Worm (Caenorhabditis elegans) whole organism, L4 larva: ENCODE data around the gene glo-4.

ENCODE experiments used
- Y75B8A.6 ChIP-seq: fragments of 200-800 bp; sonication (Bioruptor generic); IDR thresholded peaks from 2 replicates; pipeline ENCODE4 v1.3.6; 2022; ENCODE audit warnings: missing genetic modification reagents, missing genetic modification characterization, missing compliant biosample characterization
- aha-1 ChIP-seq: fragments of 150-350 bp; peaks from one replicate; lab custom pipeline; 2014; ENCODE audit warnings: missing biosample characterization, missing genetic modification characterization
- lin-39 ChIP-seq: fragments of 150-350 bp; optimal IDR thresholded peaks from 2 replicates; lab custom pipeline; 2014; ENCODE audit warnings: missing biosample characterization, missing genetic modification reagents, missing genetic modification characterization
- nhr-237 ChIP-seq: sonication (generic microtip); optimal IDR thresholded peaks from 2 replicates; lab custom pipeline; 2017; ENCODE audit warnings: missing biosample characterization, missing genetic modification characterization
- nhr-28 ChIP-seq: fragments of 150-350 bp; optimal IDR thresholded peaks from 2 replicates; lab custom pipeline; 2014; ENCODE audit warnings: missing biosample characterization, missing genetic modification characterization
- nhr-6 ChIP-seq: fragments of 150-350 bp; optimal IDR thresholded peaks from 2 replicates; lab custom pipeline; 2014; ENCODE audit warnings: missing biosample characterization, missing genetic modification characterization

DNA sequence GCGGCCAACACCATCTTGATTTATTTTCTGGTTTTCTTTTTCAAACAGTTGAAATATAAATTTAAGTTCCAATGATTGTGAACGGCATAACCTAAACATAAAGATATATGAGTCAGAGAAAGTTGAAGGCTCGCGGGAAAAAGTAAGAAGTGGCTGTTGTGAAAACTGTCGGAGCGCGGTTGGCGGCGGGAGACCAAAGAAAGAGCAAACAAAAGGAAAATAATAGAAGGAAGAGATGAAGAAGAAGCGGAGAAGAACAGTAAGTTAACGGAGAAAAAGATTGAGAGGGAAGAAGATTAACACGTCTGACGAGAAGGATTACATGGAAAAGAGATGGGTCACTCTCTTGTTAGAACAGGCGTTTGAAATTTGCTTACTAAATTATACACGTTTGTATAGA lies 35.6 kb downstream of the glo-4 start, which contains the start of gene inx-10:
- TF ChIP-seq Y75B8A.6 (GFP tag; lab: Robert Waterston, UW) (no peak), aha-1 (tag; lab: Kevin White, UChicago) (no peak), lin-39 (no peak), nhr-28 (no peak), nhr-6 (tag; lab: Kevin White, UChicago) (no peak), nhr-237 (tag; lab: Kevin White, UChicago) (no peak)
